Worm (Caenorhabditis elegans): ENCODE data around the gene btb-8.

btb-8 gene

ce11 chrII:1756582-1756981, 34.0 kb downstream of the btb-8 start, which contains the start of gene fbxb-53:
TSS of gene fbxb-53 (plus strand) at chrII:1756882.
- no peak for TF ChIP-seq ztf-4 (tag; optimal IDR thresholded peaks at IDR 0.05)
- TF ChIP-seq nhr-25 (tag; optimal IDR thresholded peaks at IDR 0.05): no peak
- TF ChIP-seq elt-3 (tag; optimal IDR thresholded peaks at IDR 0.05): no peak
- no peak for TF ChIP-seq ZK546.5 (tag; optimal IDR thresholded peaks at IDR 0.05)
- no peak for TF ChIP-seq aly-2 (tag; optimal IDR thresholded peaks at IDR 0.05)
- TF ChIP-seq ceh-82 (tag; optimal IDR thresholded peaks at IDR 0.05): no peak
- no peak for TF ChIP-seq nhr-11 (tag; optimal IDR thresholded peaks at IDR 0.05)
- TF ChIP-seq nhr-237 (tag; optimal IDR thresholded peaks at IDR 0.05): no peak

- TF ChIP-seq nhr-23 (tag; optimal IDR thresholded peaks at IDR 0.05) (no peak), nhr-21 (tag; optimal IDR thresholded peaks at IDR 0.05) (no peak)
Measured at ce11 chrII:1757033-1757432, 34.5 kb downstream of the btb-8 start, which contains the start of gene F36H5.10. TSS of gene F36H5.10 (plus strand) at chrII:1757333.

DNA sequence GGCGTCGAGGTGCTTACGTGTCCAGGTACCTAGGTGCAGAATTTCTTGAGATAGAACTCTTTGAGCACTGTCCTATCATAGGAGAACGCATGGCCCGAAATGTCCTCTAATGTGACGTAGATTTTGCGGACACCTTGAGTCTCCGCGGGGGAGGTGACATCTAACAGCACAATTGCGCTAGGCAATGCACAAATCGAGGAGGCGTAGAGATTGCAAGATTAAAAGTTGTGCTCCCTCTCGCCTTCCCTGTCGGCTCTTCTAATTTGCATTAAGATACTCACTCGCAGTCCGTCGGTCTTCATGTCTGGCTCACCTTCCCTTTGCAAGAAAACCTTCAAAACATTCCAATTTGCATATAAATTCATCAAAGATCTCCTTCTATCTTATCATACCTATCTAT, 37.0 kb downstream of the btb-8 start, which contains the start of gene F36H5.18:
TSS of gene F36H5.18 (plus strand) at position 301 of the 400 bp plus-strand sequence.
- TF ChIP-seq F13H6.1 (tag; optimal IDR thresholded peaks at IDR 0.05) (no peak), blmp-1 (tag; optimal IDR thresholded peaks at IDR 0.05; ENCODE audit: insufficient read depth) (no peak), snpc-4 (tag; optimal IDR thresholded peaks at IDR 0.05) (no peak), skn-1 (tag; optimal IDR thresholded peaks at IDR 0.05) (no peak), nhr-21 (tag; optimal IDR thresholded peaks at IDR 0.05) (no peak), mbf-1 (tag; optimal IDR thresholded peaks at IDR 0.05) (no peak), ztf-4 (tag; optimal IDR thresholded peaks at IDR 0.05) (no peak), nhr-129 (tag; optimal IDR thresholded peaks at IDR 0.05) (no peak), crh-2 (tag; optimal IDR thresholded peaks at IDR 0.05) (no peak), nhr-12 (tag; optimal IDR thresholded peaks at IDR 0.05) (no peak), nhr-6 (tag; optimal IDR thresholded peaks at IDR 0.05) (no peak)

- TF ChIP-seq blmp-1 (tag; optimal IDR thresholded peaks at IDR 0.05; ENCODE audit: insufficient read depth) (no peak), nhr-11 (tag; optimal IDR thresholded peaks at IDR 0.05) (no peak), ceh-16 (tag; optimal IDR thresholded peaks at IDR 0.05) (no peak), unc-39 (tag; optimal IDR thresholded peaks at IDR 0.05) (no peak), nhr-10 (tag; optimal IDR thresholded peaks at IDR 0.05) (no peak), lsy-2 (tag; optimal IDR thresholded peaks at IDR 0.05) (no peak), zag-1 (tag; optimal IDR thresholded peaks at IDR 0.05) (no peak), nhr-237 (tag; optimal IDR thresholded peaks at IDR 0.05) (no peak)
Measured at ce11 chrII:1761564-1761963, 39.0 kb downstream of the btb-8 start, which contains the start of gene F36H5.4. TSS of gene F36H5.4 (plus strand) at chrII:1761864.

DNA sequence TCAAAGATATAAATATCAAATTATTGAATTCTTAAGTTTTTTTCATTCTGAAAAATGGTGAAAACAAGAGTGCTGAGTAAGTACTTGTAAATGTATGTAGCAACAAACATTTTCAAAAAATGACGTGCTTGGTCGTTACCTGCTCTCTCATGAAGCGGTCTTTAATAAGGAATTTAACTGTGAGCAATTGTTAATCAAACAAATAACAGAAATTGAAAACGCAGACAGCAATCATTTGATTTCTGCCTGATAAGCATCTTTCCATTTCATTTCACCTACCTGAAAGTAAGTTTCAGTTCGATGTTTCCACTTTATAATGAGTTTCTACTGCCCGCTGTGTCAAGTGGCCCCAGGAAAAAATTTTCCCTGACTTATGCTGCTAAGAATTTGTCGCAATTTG, 40.5 kb downstream of the btb-8 start, which contains the start of gene math-28:
TSS of gene math-28 (plus strand) at position 301 of the 400 bp plus-strand sequence.
- no peak for TF ChIP-seq aly-2 (tag; optimal IDR thresholded peaks at IDR 0.05)
- no peak for TF ChIP-seq nhr-237 (tag; optimal IDR thresholded peaks at IDR 0.05)
- TF ChIP-seq peb-1 (tag; optimal IDR thresholded peaks at IDR 0.05): no peak
- TF ChIP-seq sem-4 (tag; optimal IDR thresholded peaks at IDR 0.05): no peak
- TF ChIP-seq unc-62 (GFP tag; optimal IDR thresholded peaks at IDR 0.05): no peak
- no peak for TF ChIP-seq blmp-1 (tag; optimal IDR thresholded peaks at IDR 0.05; ENCODE audit: insufficient read depth)
- TF ChIP-seq zag-1 (tag; optimal IDR thresholded peaks at IDR 0.05): no peak
- TF ChIP-seq sma-3 (GFP tag; optimal IDR thresholded peaks at IDR 0.05): no peak
- TF ChIP-seq dmd-4 (tag; optimal IDR thresholded peaks at IDR 0.05): no peak
- TF ChIP-seq elt-3 (tag; optimal IDR thresholded peaks at IDR 0.05): no peak
- no peak for TF ChIP-seq ztf-11 (tag; optimal IDR thresholded peaks at IDR 0.05)
- no peak for TF ChIP-seq lin-13 (GFP tag; optimal IDR thresholded peaks at IDR 0.05)
- no peak for TF ChIP-seq lin-11 (tag; optimal IDR thresholded peaks at IDR 0.05)
- no peak for TF ChIP-seq mdl-1 (tag; optimal IDR thresholded peaks at IDR 0.05)
- TF ChIP-seq ztf-4 (tag; optimal IDR thresholded peaks at IDR 0.05): no peak
- TF ChIP-seq lsy-2 (tag; optimal IDR thresholded peaks at IDR 0.05): no peak
- no peak for TF ChIP-seq nhr-77 (tag; optimal IDR thresholded peaks at IDR 0.05)
- no peak for TF ChIP-seq F13H6.1 (tag; optimal IDR thresholded peaks at IDR 0.05)
- no peak for TF ChIP-seq ceh-16 (tag; optimal IDR thresholded peaks at IDR 0.05)

DNA sequence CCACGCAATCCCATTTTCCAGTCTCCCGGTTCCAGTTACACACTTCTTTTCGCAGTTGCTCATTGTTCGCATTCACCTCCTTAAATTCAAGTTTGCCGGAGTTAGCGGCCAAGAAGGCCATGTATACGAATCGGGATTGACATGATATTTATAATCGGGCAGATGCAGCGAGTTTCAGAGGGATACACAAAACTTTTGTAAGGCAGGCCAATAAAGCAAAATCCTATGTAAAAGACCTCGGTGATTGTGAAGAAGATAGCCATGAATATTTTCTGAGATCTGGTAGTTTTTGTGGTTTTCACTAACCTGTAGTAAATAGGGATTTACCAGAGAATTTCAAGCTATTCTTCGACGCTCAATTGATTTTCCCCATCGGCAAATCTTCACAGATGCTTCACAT, 44.1 kb downstream of the btb-8 start:
- TF ChIP-seq sma-3 (GFP tag; optimal IDR thresholded peaks at IDR 0.05) (no peak), nhr-129 (tag; optimal IDR thresholded peaks at IDR 0.05) (no peak), mdl-1 (tag; optimal IDR thresholded peaks at IDR 0.05) (no peak), sem-4 (tag; optimal IDR thresholded peaks at IDR 0.05) (no peak), gmeb-1 (tag; optimal IDR thresholded peaks at IDR 0.05) (no peak), lin-11 (tag; optimal IDR thresholded peaks at IDR 0.05) (no peak), snpc-4 (tag; optimal IDR thresholded peaks at IDR 0.05) (no peak), peb-1 (tag; optimal IDR thresholded peaks at IDR 0.05) (no peak), elt-3 (tag; optimal IDR thresholded peaks at IDR 0.05) (no peak)
